Worm (Caenorhabditis elegans): ENCODE results near the gene F59A7.2.

DNA sequence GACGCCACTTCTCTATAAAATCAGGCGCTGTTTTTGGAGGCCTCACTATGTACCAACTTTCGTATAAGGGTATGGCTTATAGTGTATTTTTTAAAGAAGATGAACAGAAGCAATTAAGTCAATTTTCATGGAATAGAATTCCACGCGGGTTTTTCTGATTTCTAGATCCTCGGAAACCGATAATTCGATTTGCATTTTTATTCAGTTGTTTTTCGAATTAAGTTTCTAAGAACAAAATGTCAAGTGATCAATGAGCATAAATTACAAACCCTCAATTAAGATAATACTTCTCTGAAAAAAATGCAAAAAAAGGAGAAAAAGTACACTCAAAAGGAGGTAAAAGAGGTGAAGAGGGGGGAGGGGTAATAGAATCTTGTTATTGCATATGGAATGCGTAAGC lies 5.0 kb upstream of the F59A7.2 start:
- TF ChIP-seq che-1 (tag; optimal IDR thresholded peaks at IDR 0.05) (no peak), nhr-11 (tag; optimal IDR thresholded peaks at IDR 0.05) (no peak), ceh-9 (tag; optimal IDR thresholded peaks at IDR 0.05) (no peak), ets-4 (tag; optimal IDR thresholded peaks at IDR 0.05) (no peak), ztf-16 (tag; optimal IDR thresholded peaks at IDR 0.05) (no peak), pax-1 (tag; optimal IDR thresholded peaks at IDR 0.05) (no peak)
